Worm (Caenorhabditis elegans) whole organism, L1 larva: ENCODE data around the gene nhx-2.

ENCODE experiments used
- C04F5.9 ChIP-seq: sonication (generic microtip); optimal IDR thresholded peaks from 2 replicates; lab custom pipeline; 2016; ENCODE audit warnings: missing genetic modification characterization, missing compliant biosample characterization
- aha-1 ChIP-seq: fragments of 150-350 bp; optimal IDR thresholded peaks from 2 replicates; lab custom pipeline; 2014; ENCODE audit warnings: missing biosample characterization, missing genetic modification characterization
- aly-2 ChIP-seq: fragments of 150-350 bp; optimal IDR thresholded peaks from 2 replicates; lab custom pipeline; 2014; ENCODE audit warnings: missing biosample characterization, missing genetic modification characterization
- ama-1 ChIP-seq: fragments of 150-350 bp; optimal IDR thresholded peaks from 2 replicates; lab custom pipeline; 2014
- ceh-63 ChIP-seq: fragments of 200-800 bp; sonication (Bioruptor generic); optimal IDR thresholded peaks from 2 replicates; lab custom pipeline; 2018; ENCODE audit warnings: mild to moderate bottlenecking, missing genetic modification characterization, missing compliant biosample characterization
- egl-27 ChIP-seq, 2 experiments: fragments of 150-350 bp in 1 of 2; sonication (generic microtip); optimal IDR thresholded peaks; 3 replicates each; lab custom pipeline; 2017 to 2018; ENCODE audit warnings: missing biosample characterization in 2 of 2, missing genetic modification characterization in 2 of 2, missing genetic modification reagents in 2 of 2
- fkh-10 ChIP-seq: sonication (generic microtip); optimal IDR thresholded peaks from 2 replicates; lab custom pipeline; 2017; ENCODE audit warnings: missing biosample characterization, missing genetic modification reagents, missing genetic modification characterization
- hlh-17 ChIP-seq: fragments of 200-800 bp; sonication (Bioruptor generic); optimal IDR thresholded peaks from 2 replicates; lab custom pipeline; 2018; ENCODE audit warnings: missing genetic modification characterization, mild to moderate bottlenecking, missing compliant biosample characterization, moderate library complexity, borderline replicate concordance
- lin-15B ChIP-seq: fragments of 150-350 bp; sonication (generic microtip); optimal IDR thresholded peaks from 3 replicates; lab custom pipeline; 2014; ENCODE audit warnings: missing biosample characterization, missing genetic modification characterization
- nhr-77 ChIP-seq: fragments of 150-350 bp; optimal IDR thresholded peaks from 2 replicates; lab custom pipeline; 2014; ENCODE audit warnings: missing biosample characterization, missing genetic modification characterization
- unc-86 ChIP-seq: sonication (generic microtip); optimal IDR thresholded peaks from 2 replicates; lab custom pipeline; 2016; ENCODE audit warnings: missing genetic modification characterization, missing compliant biosample characterization
- zag-1 ChIP-seq: fragments of 150-350 bp; optimal IDR thresholded peaks from 2 replicates; lab custom pipeline; 2014; ENCODE audit warnings: missing biosample characterization, missing genetic modification characterization
- ztf-11 ChIP-seq, 2 experiments: sonication (generic microtip); optimal IDR thresholded peaks; 2 replicates each; lab custom pipeline; 2016 to 2017; ENCODE audit warnings: missing genetic modification characterization in 2 of 2, missing biosample characterization in 1 of 2, missing compliant biosample characterization in 1 of 2

- TF ChIP-seq hlh-17 (GFP tag; lab: Kevin White, UChicago) (no peak), zag-1 (tag; lab: Kevin White, UChicago) (no peak), ztf-11 (tag; optimal IDR thresholded peaks at IDR 0.05; lab: Kevin White, UChicago) (no peak), egl-27 (tag; optimal IDR thresholded peaks at IDR 0.05; lab: Kevin White, UChicago) (no peak), nhr-77 (tag; lab: Kevin White, UChicago) (no peak), C04F5.9 (no peak), lin-15B (no peak), ama-1 (no peak), fkh-10 (GFP tag; lab: Kevin White, UChicago) (no peak), unc-86 (no peak), aly-2 (tag; lab: Kevin White, UChicago) (no peak), aha-1 (tag; lab: Kevin White, UChicago) (no peak), ceh-63 (no peak)
Observed at ce11 chrII:7720479-7720878, 26.7 kb upstream of the nhx-2 start.
